Fruit fly (Drosophila melanogaster) whole organism, embryonic: ENCODE measurements around the gene CG17187.

Experiments
- Abd-B ChIP-seq: fragments of 200-800 bp; sonication (Bioruptor generic); optimal IDR thresholded peaks from 2 replicates; lab custom pipeline; 2018; ENCODE audit warnings: missing biosample characterization, mild to moderate bottlenecking, missing genetic modification characterization, moderate library complexity
- B-H1 ChIP-seq: fragments of 200-800 bp; sonication (Bioruptor generic); IDR thresholded peaks from 3 replicates; pipeline ENCODE4 v1.3.6; 2022; ENCODE audit warnings: missing biosample characterization, missing genetic modification characterization
- Bgb ChIP-seq: fragments of 200-800 bp; sonication (Bioruptor generic); IDR thresholded peaks from 2 replicates; pipeline ENCODE4 v1.3.6; 2022; ENCODE audit warnings: missing biosample characterization, missing genetic modification characterization; ENCODE audit not compliant: partially characterized antibody
- CG12071 ChIP-seq: fragments of 200-800 bp; sonication (Bioruptor generic); optimal IDR thresholded peaks from 3 replicates; lab custom pipeline; 2018; ENCODE audit warnings: missing biosample characterization, mild to moderate bottlenecking, missing genetic modification characterization
- CG12942 ChIP-seq: fragments of 200-800 bp; sonication (Bioruptor generic); optimal IDR thresholded peaks from 3 replicates; lab custom pipeline; 2016; ENCODE audit warnings: missing biosample characterization, missing genetic modification characterization
- CG13424 ChIP-seq: fragments of 200-800 bp; sonication (Bioruptor generic); optimal IDR thresholded peaks from 2 replicates; lab custom pipeline; 2019; ENCODE audit warnings: missing biosample characterization, mild to moderate bottlenecking, missing genetic modification characterization, moderate library complexity
- CG2889 ChIP-seq: fragments of 200-800 bp; sonication (Bioruptor generic); IDR thresholded peaks from 3 replicates; pipeline ENCODE4 v1.3.6; 2022; ENCODE audit warnings: missing biosample characterization, missing genetic modification characterization
- CG34224 ChIP-seq: fragments of 200-800 bp; sonication (Bioruptor generic); IDR thresholded peaks from 3 replicates; pipeline ENCODE4 v1.3.6; 2022; ENCODE audit warnings: missing biosample characterization, missing genetic modification characterization; ENCODE audit not compliant: partially characterized antibody
- CG43689 ChIP-seq: fragments of 200-800 bp; sonication (Bioruptor generic); IDR thresholded peaks from 2 replicates; pipeline ENCODE4 v1.3.6; 2022; ENCODE audit warnings: missing biosample characterization, missing genetic modification characterization
- CG5245 ChIP-seq: fragments of 200-800 bp; sonication (Bioruptor generic); optimal IDR thresholded peaks from 3 replicates; lab custom pipeline; 2016; ENCODE audit warnings: missing biosample characterization, missing genetic modification characterization
- CG6791 ChIP-seq: fragments of 200-800 bp; sonication (Bioruptor generic); IDR thresholded peaks from 3 replicates; pipeline ENCODE4 v1.3.6; 2022; ENCODE audit warnings: missing biosample characterization, missing genetic modification characterization; ENCODE audit not compliant: partially characterized antibody
- CG7271 ChIP-seq: fragments of 200-800 bp; sonication (Bioruptor generic); optimal IDR thresholded peaks from 2 replicates; lab custom pipeline; 2018; ENCODE audit warnings: missing biosample characterization, mild to moderate bottlenecking, missing genetic modification characterization, moderate library complexity
- CG7556 ChIP-seq: fragments of 200-800 bp; sonication (Bioruptor generic); optimal IDR thresholded peaks from 2 replicates; lab custom pipeline; 2017; ENCODE audit warnings: missing biosample characterization, mild to moderate bottlenecking, missing genetic modification characterization
- CG9876 ChIP-seq: fragments of 200-800 bp; sonication (Bioruptor generic); optimal IDR thresholded peaks from 2 replicates; lab custom pipeline; 2016; ENCODE audit warnings: missing biosample characterization, missing genetic modification characterization
- Deaf1 ChIP-seq: fragments of 200-800 bp; optimal IDR thresholded peaks from 3 replicates; lab custom pipeline; 2019; ENCODE audit warnings: missing biosample characterization, mild to moderate bottlenecking, missing genetic modification characterization, moderate library complexity
- Dip3 ChIP-seq: fragments of 200-800 bp; sonication (Bioruptor generic); optimal IDR thresholded peaks from 3 replicates; lab custom pipeline; 2016; ENCODE audit warnings: missing biosample characterization, missing genetic modification characterization
- Elba2 ChIP-seq: fragments of 200-800 bp; sonication (Bioruptor generic); optimal IDR thresholded peaks from 3 replicates; lab custom pipeline; 2016; ENCODE audit warnings: missing biosample characterization, missing genetic modification characterization
- Ets97D ChIP-seq: fragments of 200-800 bp; sonication (Bioruptor generic); optimal IDR thresholded peaks from 3 replicates; lab custom pipeline; 2016; ENCODE audit warnings: missing biosample characterization, missing genetic modification characterization
- Gug ChIP-seq: fragments of 200-800 bp; sonication (Bioruptor generic); IDR thresholded peaks from 4 replicates; pipeline ENCODE4 v1.3.6; 2022; ENCODE audit warnings: missing biosample characterization, missing genetic modification characterization
- HLH4C ChIP-seq: fragments of 200-800 bp; sonication (Bioruptor generic); IDR thresholded peaks from 3 replicates; pipeline ENCODE4 v1.3.6; 2022; ENCODE audit warnings: missing biosample characterization, missing genetic modification characterization; ENCODE audit not compliant: partially characterized antibody
- HmgZ ChIP-seq: fragments of 200-800 bp; sonication (Bioruptor generic); optimal IDR thresholded peaks from 2 replicates; lab custom pipeline; 2018; ENCODE audit warnings: missing biosample characterization, mild to moderate bottlenecking, missing genetic modification characterization
- Hr51 ChIP-seq, 2 experiments: fragments of 200-800 bp; sonication (Bioruptor generic); optimal IDR thresholded peaks; 2 replicates in 1 of 2; 3 replicates in 1 of 2; lab custom pipeline; 2016 to 2018; ENCODE audit warnings: missing biosample characterization in 2 of 2, missing genetic modification characterization in 2 of 2, mild to moderate bottlenecking in 1 of 2, moderate library complexity in 1 of 2
- Mes4 ChIP-seq: fragments of 200-800 bp; sonication (Bioruptor generic); optimal IDR thresholded peaks from 2 replicates; lab custom pipeline; 2016; ENCODE audit warnings: missing biosample characterization, missing genetic modification characterization
- Mrtf ChIP-seq: fragments of 200-800 bp; sonication (Bioruptor generic); IDR thresholded peaks from 3 replicates; pipeline ENCODE4 v1.3.6; 2022; ENCODE audit warnings: missing biosample characterization, missing genetic modification characterization
- Nf-YB ChIP-seq: fragments of 200-800 bp; sonication (Bioruptor generic); optimal IDR thresholded peaks from 3 replicates; lab custom pipeline; 2019; ENCODE audit warnings: missing biosample characterization, mild to moderate bottlenecking, missing genetic modification characterization, moderate library complexity
- Rfx ChIP-seq: fragments of 200-800 bp; sonication (Bioruptor generic); IDR thresholded peaks from 2 replicates; pipeline ENCODE4 v1.3.6; 2022; ENCODE audit warnings: missing biosample characterization, missing genetic modification characterization
- Tbp ChIP-seq: fragments of >200 bp; optimal IDR thresholded peaks from 2 replicates; lab custom pipeline; 2018; ENCODE audit warnings: missing biosample characterization, missing genetic modification characterization
- al ChIP-seq: fragments of 200-800 bp; sonication (Bioruptor generic); IDR thresholded peaks from 2 replicates; pipeline ENCODE4 v1.3.6; 2022; ENCODE audit warnings: missing biosample characterization, missing genetic modification characterization
- aop ChIP-seq: fragments of 200-800 bp; sonication (Bioruptor generic); IDR thresholded peaks from 2 replicates; pipeline ENCODE4 v1.3.6; 2022; ENCODE audit warnings: missing biosample characterization, missing genetic modification characterization
- bigmax ChIP-seq: fragments of 200-800 bp; sonication (Bioruptor generic); optimal IDR thresholded peaks from 2 replicates; lab custom pipeline; 2018; ENCODE audit warnings: missing biosample characterization, mild to moderate bottlenecking, missing genetic modification characterization
- cg ChIP-seq: fragments of 200-800 bp; sonication (Bioruptor generic); optimal IDR thresholded peaks from 3 replicates; lab custom pipeline; 2019; ENCODE audit warnings: missing biosample characterization, mild to moderate bottlenecking, missing genetic modification characterization, moderate library complexity
- dan ChIP-seq: fragments of 200-800 bp; sonication (Bioruptor generic); IDR thresholded peaks from 2 replicates; pipeline ENCODE4 v1.3.6; 2022; ENCODE audit warnings: missing biosample characterization, missing genetic modification characterization
- fd64A ChIP-seq: fragments of 200-800 bp; sonication (Bioruptor generic); optimal IDR thresholded peaks from 3 replicates; lab custom pipeline; 2018; ENCODE audit warnings: missing biosample characterization, mild to moderate bottlenecking, missing genetic modification characterization
- fd96Cb ChIP-seq: fragments of 200-800 bp; sonication (Bioruptor generic); optimal IDR thresholded peaks from 2 replicates; lab custom pipeline; 2018; ENCODE audit warnings: missing biosample characterization, mild to moderate bottlenecking, missing genetic modification characterization, moderate library complexity
- gcm ChIP-seq: fragments of 200-800 bp; sonication (Bioruptor generic); optimal IDR thresholded peaks from 2 replicates; lab custom pipeline; 2019; ENCODE audit warnings: missing biosample characterization, mild to moderate bottlenecking, missing genetic modification characterization, moderate library complexity
- hbn ChIP-seq: fragments of 200-800 bp; sonication (Bioruptor generic); IDR thresholded peaks from 2 replicates; pipeline ENCODE4 v1.3.6; 2022; ENCODE audit warnings: missing biosample characterization, missing genetic modification characterization; ENCODE audit not compliant: partially characterized antibody
- insv ChIP-seq, 2 experiments: fragments of 200-800 bp; sonication (Bioruptor generic); optimal IDR thresholded peaks; 3 replicates each; lab custom pipeline; 2016 to 2018; ENCODE audit warnings: missing biosample characterization in 2 of 2, missing genetic modification characterization in 2 of 2
- oc ChIP-seq: fragments of 200-800 bp; sonication (Bioruptor generic); optimal IDR thresholded peaks from 2 replicates; lab custom pipeline; 2018; ENCODE audit warnings: missing biosample characterization, mild to moderate bottlenecking, missing genetic modification characterization, moderate library complexity
- phol ChIP-seq: fragments of 200-800 bp; sonication (Bioruptor generic); optimal IDR thresholded peaks from 3 replicates; lab custom pipeline; 2018; ENCODE audit warnings: missing biosample characterization, mild to moderate bottlenecking, missing genetic modification characterization, moderate library complexity
- pita ChIP-seq: fragments of 200-800 bp; sonication (Bioruptor generic); optimal IDR thresholded peaks from 2 replicates; lab custom pipeline; 2017; ENCODE audit warnings: missing biosample characterization, mild to moderate bottlenecking, missing genetic modification characterization
- pros ChIP-seq: fragments of 200-800 bp; sonication (Bioruptor generic); optimal IDR thresholded peaks from 3 replicates; lab custom pipeline; 2019; ENCODE audit warnings: missing biosample characterization, mild to moderate bottlenecking, missing genetic modification characterization, moderate library complexity
- psq ChIP-seq: fragments of 200-800 bp; sonication (Bioruptor generic); optimal IDR thresholded peaks from 2 replicates; lab custom pipeline; 2017; ENCODE audit warnings: missing biosample characterization, missing genetic modification characterization
- pum ChIP-seq: fragments of 200-800 bp; sonication (Bioruptor generic); optimal IDR thresholded peaks from 2 replicates; lab custom pipeline; 2016; ENCODE audit warnings: missing biosample characterization, missing genetic modification characterization
- sc ChIP-seq, 3 experiments: fragments of >200 bp in 2 of 3; fragments of 200-800 bp in 1 of 3; sonication (Bioruptor generic) in 1 of 3; optimal IDR thresholded peaks; 2 replicates in 2 of 3; 3 replicates in 1 of 3; lab custom pipeline; 2017; ENCODE audit warnings: mild to moderate bottlenecking in 1 of 3, missing biosample characterization in 1 of 3, missing genetic modification characterization in 1 of 3, missing genetic modification reagents in 1 of 3
- scrt ChIP-seq: fragments of 200-800 bp; sonication (Bioruptor generic); optimal IDR thresholded peaks from 2 replicates; lab custom pipeline; 2018; ENCODE audit warnings: missing biosample characterization, mild to moderate bottlenecking, missing genetic modification characterization, moderate library complexity
- seq ChIP-seq: fragments of 200-800 bp; sonication (Bioruptor generic); IDR thresholded peaks from 2 replicates; pipeline ENCODE4 v1.3.6; 2022; ENCODE audit warnings: missing biosample characterization, missing genetic modification characterization
- slp2 ChIP-seq: fragments of 200-800 bp; sonication (Bioruptor generic); optimal IDR thresholded peaks from 2 replicates; lab custom pipeline; 2016; ENCODE audit warnings: missing biosample characterization, missing genetic modification characterization
- stwl ChIP-seq: fragments of 200-800 bp; sonication (Bioruptor generic); optimal IDR thresholded peaks from 3 replicates; lab custom pipeline; 2018; ENCODE audit warnings: missing biosample characterization, mild to moderate bottlenecking, missing genetic modification characterization, moderate library complexity
- trem ChIP-seq: fragments of 200-800 bp; optimal IDR thresholded peaks from 3 replicates; lab custom pipeline; 2019; ENCODE audit warnings: missing biosample characterization, mild to moderate bottlenecking, missing genetic modification characterization, moderate library complexity
- zen ChIP-seq: fragments of 200-800 bp; sonication (Bioruptor generic); optimal IDR thresholded peaks from 3 replicates; lab custom pipeline; 2018; ENCODE audit warnings: missing biosample characterization, mild to moderate bottlenecking, missing genetic modification characterization, moderate library complexity

The CG17187 gene

DNA sequence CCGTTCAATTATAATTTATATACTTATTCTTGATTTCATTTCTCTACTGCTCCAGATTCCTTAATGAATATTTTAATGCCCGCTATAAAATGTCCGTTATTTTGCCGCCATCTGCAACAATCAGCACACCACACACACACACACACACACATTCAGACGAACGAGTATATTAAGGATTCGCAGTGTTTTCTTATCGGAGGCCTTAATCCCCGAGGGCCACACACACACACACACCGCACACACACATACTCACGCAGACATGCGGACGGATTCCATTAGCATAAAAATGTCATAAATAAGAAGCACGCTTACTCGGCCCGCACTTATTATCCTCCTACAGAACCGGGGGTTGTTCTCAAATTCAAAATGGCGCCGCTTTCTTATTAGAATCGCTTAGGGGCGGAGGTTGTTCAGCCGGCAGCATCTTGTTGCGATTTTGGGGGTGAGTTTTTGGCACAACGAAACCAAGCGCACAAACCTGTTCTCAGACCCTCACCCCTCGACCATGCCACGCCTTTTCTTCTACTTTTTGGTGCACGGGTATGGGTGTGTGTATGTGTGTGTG, 29.4 kb upstream of the CG17187 start:
- peak; percentile 82 for TF ChIP-seq Nf-YB
- TF ChIP-seq CG7556 (GFP tag; lab: Kevin White, UChicago), result no peak
- no peak for TF ChIP-seq Gug (GFP tag; lab: Robert Waterston, UW)
- TF ChIP-seq dan (GFP tag; lab: Robert Waterston, UW), result no peak
- no peak for TF ChIP-seq Bgb (GFP tag; lab: Robert Waterston, UW)
- TF ChIP-seq Dip3 (GFP tag; lab: Kevin White, UChicago), result no peak
- TF ChIP-seq scrt (GFP tag; lab: Kevin White, UChicago), result no peak
- no peak for TF ChIP-seq CG6791 (GFP tag; lab: Robert Waterston, UW)
- TF ChIP-seq al, result no peak
- no peak for TF ChIP-seq gcm
- TF ChIP-seq cg, result peak; percentile 68
- no peak for TF ChIP-seq Mrtf (GFP tag; lab: Robert Waterston, UW)
- no peak for TF ChIP-seq CG43689
- no peak for TF ChIP-seq pum (GFP tag; lab: Kevin White, UChicago)
- no peak for TF ChIP-seq Mes4 (GFP tag; lab: Kevin White, UChicago)
- no peak for TF ChIP-seq CG13424 (tag; lab: Kevin White, UChicago)
- no peak for TF ChIP-seq HmgZ
- TF ChIP-seq sc (optimal IDR thresholded peaks at IDR 0.05; lab: Kevin White, UChicago), result no peak
- TF ChIP-seq sc (GFP tag; optimal IDR thresholded peaks at IDR 0.05; lab: Kevin White, UChicago), result no peak
- TF ChIP-seq phol (tag; lab: Kevin White, UChicago), result peak; percentile 60
- TF ChIP-seq Elba2 (GFP tag; lab: Kevin White, UChicago), result no peak
- no peak for TF ChIP-seq stwl
- no peak for TF ChIP-seq B-H1 (GFP tag; lab: Robert Waterston, UW)
- no peak for TF ChIP-seq fd96Cb (tag; lab: Kevin White, UChicago)
- TF ChIP-seq CG7271 (tag; lab: Kevin White, UChicago), result no peak
- no peak for TF ChIP-seq hbn (GFP tag; lab: Robert Waterston, UW)
- TF ChIP-seq insv (GFP tag; optimal IDR thresholded peaks at IDR 0.05; lab: Kevin White, UChicago), result peak; percentile 10 to 93
- TF ChIP-seq Hr51 (GFP tag; optimal IDR thresholded peaks at IDR 0.05; lab: Kevin White, UChicago), result no peak
- no peak for TF ChIP-seq CG2889 (GFP tag; lab: Robert Waterston, UW)
- no peak for TF ChIP-seq CG5245 (GFP tag; lab: Kevin White, UChicago)
- TF ChIP-seq slp2 (GFP tag; lab: Kevin White, UChicago), result no peak
- peak; percentile 85 for TF ChIP-seq seq (GFP tag; lab: Robert Waterston, UW)
- TF ChIP-seq Rfx (GFP tag; lab: Robert Waterston, UW), result no peak
- no peak for TF ChIP-seq trem (tag; lab: Kevin White, UChicago)
- TF ChIP-seq CG34224 (GFP tag; lab: Robert Waterston, UW), result no peak
- TF ChIP-seq HLH4C (GFP tag; lab: Robert Waterston, UW), result no peak
- no peak for TF ChIP-seq bigmax (GFP tag; lab: Kevin White, UChicago)
- TF ChIP-seq zen, result peak; percentile 51
- TF ChIP-seq pros (GFP tag; lab: Kevin White, UChicago), result peak; percentile 89
- TF ChIP-seq Tbp (GFP tag; lab: Kevin White, UChicago), result no peak
- no peak for TF ChIP-seq psq (GFP tag; lab: Kevin White, UChicago)
- no peak for TF ChIP-seq fd64A (GFP tag; lab: Kevin White, UChicago)
- TF ChIP-seq pita, result no peak
- TF ChIP-seq Abd-B (GFP tag; lab: Kevin White, UChicago), result no peak
- no peak for TF ChIP-seq oc (tag; lab: Kevin White, UChicago)
- no peak for TF ChIP-seq Deaf1 (tag; lab: Kevin White, UChicago)
- TF ChIP-seq aop (GFP tag; lab: Robert Waterston, UW), result no peak
- no peak for TF ChIP-seq CG12071 (GFP tag; lab: Kevin White, UChicago)
- no peak for TF ChIP-seq CG12942 (GFP tag; lab: Kevin White, UChicago)
- no peak for TF ChIP-seq Ets97D (GFP tag; lab: Kevin White, UChicago)
- no peak for TF ChIP-seq CG9876 (GFP tag; lab: Kevin White, UChicago)
